Worm (Caenorhabditis elegans): Measurements from ENCODE around the gene dars-1.

Gene dars-1

ce11 chrIII:9483716-9484115 lies 7.3 kb downstream of the dars-1 start (continued):
- TF ChIP-seq nhr-237 (tag; optimal IDR thresholded peaks at IDR 0.05) (no peak), mdl-1 (tag; optimal IDR thresholded peaks at IDR 0.05) (no peak), sma-9 (GFP tag; optimal IDR thresholded peaks at IDR 0.05) (peak; percentile 3), sma-9 (tag; optimal IDR thresholded peaks at IDR 0.05) (no peak), nhr-129 (tag; optimal IDR thresholded peaks at IDR 0.05) (peak; percentile 63)

ce11 chrIII:9482423-9482993 lies 8.5 kb downstream of the dars-1 start:
- TF ChIP-seq unc-62 (GFP tag; optimal IDR thresholded peaks at IDR 0.05) (no peak), elt-1 (tag; optimal IDR thresholded peaks at IDR 0.05) (no peak), nhr-12 (tag; optimal IDR thresholded peaks at IDR 0.05) (no peak), fos-1 (tag; optimal IDR thresholded peaks at IDR 0.05) (peak; percentile 48), egl-27 (tag; optimal IDR thresholded peaks at IDR 0.05) (no peak), snpc-4 (tag; optimal IDR thresholded peaks at IDR 0.05) (no peak), nhr-25 (tag; optimal IDR thresholded peaks at IDR 0.05) (no peak), C34F6.9 (tag; optimal IDR thresholded peaks at IDR 0.05) (peak; percentile 13), elt-3 (tag; optimal IDR thresholded peaks at IDR 0.05) (no peak), unc-39 (tag; optimal IDR thresholded peaks at IDR 0.05) (no peak), dmd-4 (tag; optimal IDR thresholded peaks at IDR 0.05) (no peak), F13H6.1 (tag; optimal IDR thresholded peaks at IDR 0.05) (no peak), nhr-129 (tag; optimal IDR thresholded peaks at IDR 0.05) (peak; percentile 29), ceh-82 (tag; optimal IDR thresholded peaks at IDR 0.05) (no peak), ceh-16 (tag; optimal IDR thresholded peaks at IDR 0.05) (no peak), nhr-11 (tag; optimal IDR thresholded peaks at IDR 0.05) (no peak), nhr-6 (tag; optimal IDR thresholded peaks at IDR 0.05) (no peak), lin-13 (GFP tag; optimal IDR thresholded peaks at IDR 0.05) (no peak), lsy-2 (tag; optimal IDR thresholded peaks at IDR 0.05) (no peak), sma-9 (GFP tag; optimal IDR thresholded peaks at IDR 0.05) (no peak), sma-9 (tag; optimal IDR thresholded peaks at IDR 0.05) (no peak), mdl-1 (tag; optimal IDR thresholded peaks at IDR 0.05) (no peak), nhr-77 (tag; optimal IDR thresholded peaks at IDR 0.05) (no peak)

DNA sequence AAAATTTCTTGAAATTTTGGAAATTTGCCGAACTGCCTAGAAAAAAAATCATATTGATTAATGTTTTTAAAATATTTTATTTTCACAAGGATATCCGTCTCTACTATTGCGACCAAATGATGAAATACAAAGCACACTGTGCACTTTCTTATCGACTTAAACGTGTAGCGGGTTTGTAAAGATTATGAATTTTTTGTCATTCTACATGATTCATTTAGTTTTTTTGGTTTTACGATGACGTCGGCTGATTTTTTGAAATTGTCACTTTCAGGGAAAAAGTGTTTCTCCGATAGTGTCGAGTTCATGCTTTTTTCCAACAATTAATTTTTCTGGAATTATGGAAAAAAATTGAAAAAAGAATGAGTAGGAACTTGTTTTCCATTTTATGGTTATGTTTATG lies 14.5 kb downstream of the dars-1 start:
- TF ChIP-seq nhr-77 (tag; optimal IDR thresholded peaks at IDR 0.05) (no peak), unc-62 (GFP tag; optimal IDR thresholded peaks at IDR 0.05) (no peak), nhr-237 (tag; optimal IDR thresholded peaks at IDR 0.05) (no peak), fos-1 (tag; optimal IDR thresholded peaks at IDR 0.05) (peak; percentile 81)

ce11 chrIII:9474501-9474900 lies 16.5 kb downstream of the dars-1 start:
- TF ChIP-seq lin-13 (GFP tag; optimal IDR thresholded peaks at IDR 0.05) (no peak), crh-2 (tag; optimal IDR thresholded peaks at IDR 0.05) (peak; percentile 48), gmeb-1 (tag; optimal IDR thresholded peaks at IDR 0.05) (no peak), sma-3 (GFP tag; optimal IDR thresholded peaks at IDR 0.05) (peak; percentile 47), fos-1 (tag; optimal IDR thresholded peaks at IDR 0.05) (peak; percentile 91), sma-9 (GFP tag; optimal IDR thresholded peaks at IDR 0.05) (peak; percentile 21), sma-9 (tag; optimal IDR thresholded peaks at IDR 0.05) (no peak)

DNA sequence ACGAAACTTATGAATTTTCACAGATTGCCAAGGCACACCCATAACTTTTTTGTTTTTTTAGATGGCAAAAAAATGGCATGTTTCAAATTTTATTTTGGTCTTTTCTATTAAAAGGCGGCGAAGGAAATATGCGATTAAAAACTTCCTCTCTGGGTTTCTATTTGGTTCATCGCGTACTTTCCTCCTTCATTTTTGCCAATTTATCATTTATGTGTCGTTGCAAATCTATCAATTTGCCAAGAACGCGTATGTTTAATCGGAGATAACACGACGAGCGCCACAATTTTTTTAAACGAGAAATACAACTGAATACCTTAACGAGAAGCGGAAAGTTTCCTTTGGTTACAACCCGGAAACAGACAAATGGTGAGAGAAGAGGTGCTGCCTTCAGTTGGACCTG lies 18.6 kb downstream of the dars-1 start:
- peak; percentile 63 for TF ChIP-seq fos-1 (tag; optimal IDR thresholded peaks at IDR 0.05)
- no peak for TF ChIP-seq nhr-12 (tag; optimal IDR thresholded peaks at IDR 0.05)
- no peak for TF ChIP-seq alr-1 (tag; optimal IDR thresholded peaks at IDR 0.05)

ce11 chrIII:9471996-9472395 lies 19.0 kb downstream of the dars-1 start:
- no peak for TF ChIP-seq nhr-6 (tag; optimal IDR thresholded peaks at IDR 0.05)
- TF ChIP-seq ztf-1 (GFP tag; conservative IDR thresholded peaks at IDR 0.05), result no peak
- TF ChIP-seq lin-11 (tag; optimal IDR thresholded peaks at IDR 0.05), result no peak
- TF ChIP-seq nhr-21 (tag; optimal IDR thresholded peaks at IDR 0.05), result no peak
- TF ChIP-seq ceh-16 (tag; optimal IDR thresholded peaks at IDR 0.05), result no peak
- TF ChIP-seq nhr-12 (tag; optimal IDR thresholded peaks at IDR 0.05), result no peak
- no peak for TF ChIP-seq elt-3 (tag; optimal IDR thresholded peaks at IDR 0.05)
- no peak for TF ChIP-seq fos-1 (tag; optimal IDR thresholded peaks at IDR 0.05)
- no peak for TF ChIP-seq mbf-1 (tag; optimal IDR thresholded peaks at IDR 0.05)
- no peak for TF ChIP-seq Y55F3AM.14 (GFP tag; optimal IDR thresholded peaks at IDR 0.05)
- no peak for TF ChIP-seq ama-1 (optimal IDR thresholded peaks at IDR 0.05)
- TF ChIP-seq ceh-82 (tag; optimal IDR thresholded peaks at IDR 0.05), result no peak
- no peak for TF ChIP-seq lin-13 (GFP tag; optimal IDR thresholded peaks at IDR 0.05)
- TF ChIP-seq unc-62 (GFP tag; optimal IDR thresholded peaks at IDR 0.05), result no peak
